Worm (Caenorhabditis elegans): ENCODE data around the gene rpia-1.

- TF ChIP-seq med-1 (GFP tag; optimal IDR thresholded peaks at IDR 0.05; ENCODE audit: insufficient read depth) (no peak), ref-1 (GFP tag; conservative IDR thresholded peaks at IDR 0.05) (no peak), ztf-29 (GFP tag; IDR thresholded peaks at IDR 0.05) (no peak), T22C8.4 (GFP tag; IDR thresholded peaks at IDR 0.05) (no peak), flt-1 (GFP tag; IDR thresholded peaks at IDR 0.05) (no peak), cog-1 (tag; optimal IDR thresholded peaks at IDR 0.05) (no peak), klf-2 (GFP tag; conservative IDR thresholded peaks at IDR 0.05) (no peak), tab-1 (GFP tag; IDR thresholded peaks at IDR 0.05) (no peak)
Measured at ce11 chrIII:7083106-7083505, 39.8 kb upstream of the rpia-1 start.

Data from whole organism, midembryonic.